Fruit fly (Drosophila melanogaster) whole organism, adult: ENCODE data around the gene Vha16-3.

ENCODE experiments used
- CG11617 ChIP-seq: fragments of 200-800 bp; sonication (Bioruptor generic); optimal IDR thresholded peaks from 2 replicates; lab custom pipeline; 2017; ENCODE audit warnings: mild to moderate bottlenecking, missing biosample characterization, missing genetic modification reagents, missing genetic modification characterization
- CG1620 ChIP-seq: fragments of 200-800 bp; sonication (Bioruptor generic); optimal IDR thresholded peaks from 2 replicates; lab custom pipeline; 2016; ENCODE audit warnings: missing biosample characterization, missing genetic modification characterization
- CG7101 ChIP-seq: fragments of 200-800 bp; sonication (Bioruptor generic); optimal IDR thresholded peaks from 2 replicates; lab custom pipeline; 2018; ENCODE audit warnings: missing biosample characterization, mild to moderate bottlenecking, missing genetic modification characterization, moderate library complexity
- Clk ChIP-seq: fragments of 200-800 bp; sonication (Bioruptor generic); optimal IDR thresholded peaks from 2 replicates; lab custom pipeline; 2017; ENCODE audit warnings: missing biosample characterization, missing genetic modification characterization
- Crg-1 ChIP-seq: fragments of 200-800 bp; sonication (Bioruptor generic); optimal IDR thresholded peaks from 2 replicates; lab custom pipeline; 2016; ENCODE audit warnings: missing biosample characterization, missing genetic modification characterization
- cnc ChIP-seq, 2 experiments: fragments of >200 bp; optimal IDR thresholded peaks; 2 replicates each; lab custom pipeline; 2017
- ovo ChIP-seq: fragments of 200-800 bp; sonication (Bioruptor generic); optimal IDR thresholded peaks from 2 replicates; lab custom pipeline; 2016; ENCODE audit warnings: missing biosample characterization, missing genetic modification characterization

dm6 chr3L:11515349-11516079 lies 42.4 kb downstream of the Vha16-3 start:
- no peak for TF ChIP-seq Clk (GFP tag; lab: Kevin White, UChicago)
- TF ChIP-seq cnc (optimal IDR thresholded peaks at IDR 0.05; lab: Kevin White, UChicago): no peak
- TF ChIP-seq ovo (GFP tag; lab: Kevin White, UChicago): no peak
- TF ChIP-seq CG7101 (tag; lab: Kevin White, UChicago): no peak
- TF ChIP-seq Crg-1: no peak
- TF ChIP-seq CG11617 (GFP tag; lab: Kevin White, UChicago): no peak
- TF ChIP-seq CG1620 (GFP tag; lab: Kevin White, UChicago): no peak
